Worm (Caenorhabditis elegans) whole organism, L1 larva: Measurements from ENCODE around the gene nhr-72.

Experiments used
- ceh-8 ChIP-seq: fragments of 200-800 bp; sonication (Bioruptor generic); optimal IDR thresholded peaks from 2 replicates; lab custom pipeline; 2018; ENCODE audit warnings: mild to moderate bottlenecking, missing genetic modification characterization, moderate library complexity, missing compliant biosample characterization
- dsc-1 ChIP-seq: sonication (generic microtip); optimal IDR thresholded peaks from 2 replicates; lab custom pipeline; 2016; ENCODE audit warnings: mild to moderate bottlenecking, missing genetic modification characterization, missing compliant biosample characterization
- elt-3 ChIP-seq, 6 experiments: fragments of 150-350 bp in 1 of 6; sonication (generic microtip); optimal IDR thresholded peaks; 2 replicates each; lab custom pipeline; 2017 to 2018; ENCODE audit warnings: missing biosample characterization in 6 of 6, missing genetic modification characterization in 6 of 6, inconsistent platforms in 1 of 6
- fkh-10 ChIP-seq: sonication (generic microtip); optimal IDR thresholded peaks from 2 replicates; lab custom pipeline; 2017; ENCODE audit warnings: missing biosample characterization, missing genetic modification reagents, missing genetic modification characterization
- fos-1 ChIP-seq: fragments of 150-350 bp; optimal IDR thresholded peaks from 2 replicates; lab custom pipeline; 2014; ENCODE audit warnings: missing biosample characterization, missing genetic modification characterization
- irx-1 ChIP-seq: sonication (generic microtip); optimal IDR thresholded peaks from 2 replicates; lab custom pipeline; 2016; ENCODE audit warnings: missing genetic modification characterization, missing compliant biosample characterization
- lin-13 ChIP-seq: fragments of 150-350 bp; optimal IDR thresholded peaks from 2 replicates; lab custom pipeline; 2014; ENCODE audit warnings: missing biosample characterization, missing genetic modification reagents, missing genetic modification characterization
- lin-15B ChIP-seq: fragments of 150-350 bp; sonication (generic microtip); optimal IDR thresholded peaks from 3 replicates; lab custom pipeline; 2014; ENCODE audit warnings: missing biosample characterization, missing genetic modification characterization
- mdl-1 ChIP-seq, 2 experiments: fragments of 150-350 bp; optimal IDR thresholded peaks; 2 replicates each; lab custom pipeline; 2014 to 2017; ENCODE audit warnings: missing biosample characterization in 2 of 2, missing genetic modification characterization in 2 of 2, inconsistent platforms in 1 of 2
- mep-1 ChIP-seq: fragments of 150-350 bp; optimal IDR thresholded peaks from 2 replicates; lab custom pipeline; 2014; ENCODE audit warnings: missing biosample characterization, missing genetic modification characterization
- sup-37 ChIP-seq: fragments of 200-800 bp; sonication (Bioruptor generic); optimal IDR thresholded peaks from 2 replicates; lab custom pipeline; 2018; ENCODE audit warnings: mild to moderate bottlenecking, missing genetic modification characterization, missing compliant biosample characterization
- zag-1 ChIP-seq: fragments of 150-350 bp; optimal IDR thresholded peaks from 2 replicates; lab custom pipeline; 2014; ENCODE audit warnings: missing biosample characterization, missing genetic modification characterization
- ztf-11 ChIP-seq, 2 experiments: sonication (generic microtip); optimal IDR thresholded peaks; 2 replicates each; lab custom pipeline; 2016 to 2017; ENCODE audit warnings: missing genetic modification characterization in 2 of 2, missing biosample characterization in 1 of 2, missing compliant biosample characterization in 1 of 2

DNA sequence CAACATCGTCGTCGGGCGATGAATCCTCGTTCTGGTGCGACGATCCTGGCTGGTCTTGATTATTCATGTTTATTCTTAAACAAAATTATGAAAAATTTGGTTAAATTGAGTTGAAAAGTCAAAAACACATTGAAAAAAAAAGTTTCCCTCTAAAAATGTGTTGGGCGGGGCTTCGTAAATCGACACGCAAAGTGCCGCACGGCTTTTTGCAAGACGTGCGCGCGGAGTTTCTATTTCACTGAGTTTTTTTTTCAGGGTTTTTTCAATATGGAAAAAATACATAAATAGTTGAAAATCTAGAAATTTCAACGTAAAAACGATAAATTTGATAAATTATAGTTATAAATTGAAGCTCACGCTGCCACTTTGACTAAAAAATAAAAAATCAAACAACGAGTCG is 42.5 kb downstream of the nhr-72 start, which contains the start of gene F54D10.5:
- TF ChIP-seq mep-1 (tag; lab: Kevin White, UChicago) = peak; percentile 71
- TF ChIP-seq lin-13 (GFP tag; lab: Kevin White, UChicago) = peak; percentile 55
- TF ChIP-seq fos-1 (tag; lab: Kevin White, UChicago) = peak; percentile 47
- peak; percentile 63 for TF ChIP-seq lin-15B (tag; lab: Kevin White, UChicago)
- peak in 1 of 6 experiments; percentile 74 for TF ChIP-seq elt-3 (tag; optimal IDR thresholded peaks at IDR 0.05; lab: Kevin White, UChicago)
- TF ChIP-seq mdl-1 (tag; optimal IDR thresholded peaks at IDR 0.05; lab: Kevin White, UChicago) = peak in 1 of 2 experiments; percentile 66
- TF ChIP-seq ztf-11 (tag; optimal IDR thresholded peaks at IDR 0.05; lab: Kevin White, UChicago) = peak in 1 of 2 experiments; percentile 13
- TF ChIP-seq ceh-8 = peak; percentile 55
- no peak for TF ChIP-seq fkh-10 (GFP tag; lab: Kevin White, UChicago)
- TF ChIP-seq sup-37 (GFP tag; lab: Kevin White, UChicago) = no peak
- no peak for TF ChIP-seq irx-1 (tag; lab: Kevin White, UChicago)
- TF ChIP-seq zag-1 = no peak
- no peak for TF ChIP-seq dsc-1 (tag; lab: Kevin White, UChicago)
